Fruit fly (Drosophila melanogaster): ENCODE measurements around the gene ValRS-m.

DNA sequence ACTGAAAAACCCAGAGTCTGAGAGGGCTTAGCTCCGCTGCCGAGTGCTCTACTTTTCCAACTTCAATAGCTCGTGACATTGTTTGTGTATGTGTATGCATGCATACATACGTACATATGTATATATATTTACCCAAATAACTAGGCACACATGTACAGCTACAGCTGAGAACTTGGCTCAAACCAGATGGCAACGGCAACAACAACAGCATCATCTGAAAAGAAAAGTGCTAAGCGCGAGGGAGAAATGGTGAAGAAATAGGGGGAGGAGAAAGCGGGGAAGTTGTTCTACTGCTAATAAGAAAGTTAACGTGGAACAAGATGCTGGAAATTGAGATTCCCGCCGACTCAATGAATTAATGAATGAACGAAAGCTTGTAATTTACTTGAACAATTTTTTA is 39.6 kb downstream of the ValRS-m start:
- TF ChIP-seq CG33213 (GFP tag; optimal IDR thresholded peaks at IDR 0.05) (no peak), CrebB (tag; optimal IDR thresholded peaks at IDR 0.05) (no peak), tx (GFP tag; optimal IDR thresholded peaks at IDR 0.05) (no peak), CG17328 (GFP tag; IDR thresholded peaks at IDR 0.05) (no peak), CG13424 (tag; optimal IDR thresholded peaks at IDR 0.05) (no peak), sima (GFP tag; optimal IDR thresholded peaks at IDR 0.05) (no peak), CG17829 (tag; optimal IDR thresholded peaks at IDR 0.05) (no peak), Stat92E (GFP tag; optimal IDR thresholded peaks at IDR 0.05) (no peak), nmo (GFP tag; optimal IDR thresholded peaks at IDR 0.05) (no peak)

Measured in whole organism, embryonic.